Fruit fly (Drosophila melanogaster) Kc167 (cell line): Measurements from ENCODE around the gene CG2865.

ENCODE experiments used
- Myc ChIP-seq: fragments of >200 bp; optimal IDR thresholded peaks from 2 replicates; lab custom pipeline; 2017; ENCODE audit warnings: missing external identifiers
- insv ChIP-seq: fragments of >200 bp; optimal IDR thresholded peaks from 3 replicates; lab custom pipeline; 2018; ENCODE audit warnings: missing external identifiers

dm6 chrX:2302875-2303274 is 9.7 kb upstream of the CG2865 start:
- TF ChIP-seq Myc (lab: Kevin White, UChicago) (no peak), insv (no peak)
